Fruit fly (Drosophila melanogaster): ENCODE data around the gene Rel.

Rel gene

dm6 chr3R:9001720-9002240 is 46.0 kb downstream of the Rel start (continued):
- TF ChIP-seq CG10366 (GFP tag; IDR thresholded peaks at IDR 0.05) (no peak), CG6689 (GFP tag; IDR thresholded peaks at IDR 0.05) (no peak), oc (tag; optimal IDR thresholded peaks at IDR 0.05) (peak; percentile 63), Opbp (GFP tag; IDR thresholded peaks at IDR 0.05; ENCODE audit: partially characterized antibody) (no peak), br (optimal IDR thresholded peaks at IDR 0.05) (no peak), H15 (GFP tag; IDR thresholded peaks at IDR 0.05) (no peak), CG3726 (GFP tag; IDR thresholded peaks at IDR 0.05) (no peak), CrebB (tag; optimal IDR thresholded peaks at IDR 0.05) (no peak), CG6175 (GFP tag; IDR thresholded peaks at IDR 0.05) (no peak), CG5180 (GFP tag; optimal IDR thresholded peaks at IDR 0.05) (no peak), Ptx1 (GFP tag; IDR thresholded peaks at IDR 0.05) (no peak), lab (GFP tag; optimal IDR thresholded peaks at IDR 0.05) (no peak), CG10462 (GFP tag; optimal IDR thresholded peaks at IDR 0.05) (no peak), klu (GFP tag; IDR thresholded peaks at IDR 0.05) (no peak), Deaf1 (tag; optimal IDR thresholded peaks at IDR 0.05) (peak; percentile 87), Spps (tag; optimal IDR thresholded peaks at IDR 0.05) (no peak), CG7963 (GFP tag; IDR thresholded peaks at IDR 0.05; ENCODE audit: partially characterized antibody) (no peak), scrt (GFP tag; optimal IDR thresholded peaks at IDR 0.05) (no peak), Poxn (GFP tag; IDR thresholded peaks at IDR 0.05) (no peak), emc (GFP tag; optimal IDR thresholded peaks at IDR 0.05) (no peak), jumu (GFP tag; optimal IDR thresholded peaks at IDR 0.05) (no peak), nerfin-1 (tag; optimal IDR thresholded peaks at IDR 0.05) (no peak), chinmo (GFP tag; IDR thresholded peaks at IDR 0.05; ENCODE audit: partially characterized antibody) (0 out of 4 replicates have a peak, but pooled peaks have one; percentile 43), sens-2 (GFP tag; IDR thresholded peaks at IDR 0.05) (no peak), fru (optimal IDR thresholded peaks at IDR 0.05) (no peak), toy (GFP tag; IDR thresholded peaks at IDR 0.05) (no peak), kni (GFP tag; optimal IDR thresholded peaks at IDR 0.05) (peak; percentile 72), CG11456 (GFP tag; IDR thresholded peaks at IDR 0.05) (no peak), CG3995 (GFP tag; optimal IDR thresholded peaks at IDR 0.05) (no peak), ase (GFP tag; IDR thresholded peaks at IDR 0.05) (no peak), gsb-n (tag; optimal IDR thresholded peaks at IDR 0.05) (peak; percentile 2), Chrac-16 (GFP tag; optimal IDR thresholded peaks at IDR 0.05) (no peak), CG2712 (tag; optimal IDR thresholded peaks at IDR 0.05) (no peak), CG10267 (tag; optimal IDR thresholded peaks at IDR 0.05) (no peak), dysf (GFP tag; IDR thresholded peaks at IDR 0.05) (no peak), mld (GFP tag; IDR thresholded peaks at IDR 0.05; ENCODE audit: partially characterized antibody) (no peak), bsh (GFP tag; optimal IDR thresholded peaks at IDR 0.05) (no peak), dati (GFP tag; IDR thresholded peaks at IDR 0.05) (no peak), sd (tag; optimal IDR thresholded peaks at IDR 0.05) (peak; percentile 89), Nf-YB (GFP tag; optimal IDR thresholded peaks at IDR 0.05) (no peak), CG10543 (GFP tag; optimal IDR thresholded peaks at IDR 0.05) (peak; percentile 11), knrl (GFP tag; IDR thresholded peaks at IDR 0.05; ENCODE audit: partially characterized antibody) (no peak), pb (GFP tag; optimal IDR thresholded peaks at IDR 0.05) (no peak), psq (GFP tag; optimal IDR thresholded peaks at IDR 0.05) (no peak), CG12769 (tag; optimal IDR thresholded peaks at IDR 0.05) (peak; percentile 89), Dbx (GFP tag; IDR thresholded peaks at IDR 0.05) (peak; percentile 14; the same call in 1 of the 3 replicates), sens (GFP tag) (no peak), Six4 (GFP tag; optimal IDR thresholded peaks at IDR 0.05) (no peak), CG2202 (tag; optimal IDR thresholded peaks at IDR 0.05) (no peak), CG10565 (GFP tag; optimal IDR thresholded peaks at IDR 0.05) (no peak), pho (GFP tag; optimal IDR thresholded peaks at IDR 0.05) (no peak), Pdp1 (GFP tag; optimal IDR thresholded peaks at IDR 0.05) (peak in 1 of 2 experiments; percentile 9)
